Worm (Caenorhabditis elegans): ENCODE data around the gene sbp-1.

DNA sequence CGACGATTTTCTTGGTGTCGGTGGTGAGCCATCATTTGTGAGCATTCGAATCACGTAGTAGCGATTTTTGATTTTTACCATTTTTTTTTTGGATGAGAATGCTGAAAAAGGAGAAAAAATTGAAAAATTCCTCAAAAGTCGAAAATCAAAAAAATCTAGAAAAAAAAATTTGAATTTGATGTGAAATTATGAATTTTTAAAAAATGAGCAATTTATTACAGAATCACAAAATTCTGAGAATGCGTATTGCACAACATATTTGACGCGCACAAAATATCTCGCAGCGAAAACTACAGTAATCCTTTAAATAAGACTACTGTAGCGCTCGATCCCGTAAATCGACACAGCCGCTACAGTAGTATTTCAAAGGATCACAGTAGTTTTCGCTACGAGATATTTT lies 44.9 kb upstream of the sbp-1 start, which contains the start of gene popl-5:
- TF ChIP-seq elt-3 (tag; optimal IDR thresholded peaks at IDR 0.05) (no peak), ztf-11 (tag; optimal IDR thresholded peaks at IDR 0.05) (no peak), sptf-1 (tag; optimal IDR thresholded peaks at IDR 0.05) (no peak), mls-2 (tag; optimal IDR thresholded peaks at IDR 0.05) (no peak), nhr-237 (tag; optimal IDR thresholded peaks at IDR 0.05) (no peak), lsy-2 (tag; optimal IDR thresholded peaks at IDR 0.05) (no peak), snpc-4 (tag; optimal IDR thresholded peaks at IDR 0.05) (no peak)
